Fruit fly (Drosophila melanogaster) whole organism, embryonic: ENCODE results near the gene CG5909.
A peak's percentile ranks its signal among the peaks of the same experiment; 100 is the strongest.

Source experiments
- Antp ChIP-seq: fragments of 200-800 bp; sonication (Bioruptor generic); optimal IDR thresholded peaks from 3 replicates; lab custom pipeline; 2016; ENCODE audit warnings: missing biosample characterization, missing genetic modification characterization
- Asciz ChIP-seq: fragments of 200-800 bp; sonication (Bioruptor generic); optimal IDR thresholded peaks from 2 replicates; lab custom pipeline; 2017; ENCODE audit warnings: missing biosample characterization, mild to moderate bottlenecking, missing genetic modification characterization, missing genetic modification reagents
- Atf-2 ChIP-seq: fragments of 200-800 bp; sonication (Bioruptor generic); optimal IDR thresholded peaks from 2 replicates; lab custom pipeline; 2016; ENCODE audit warnings: missing biosample characterization, missing genetic modification characterization
- Bdp1 ChIP-seq: fragments of 200-800 bp; sonication (Bioruptor generic); optimal IDR thresholded peaks from 3 replicates; lab custom pipeline; 2016; ENCODE audit warnings: missing biosample characterization, missing genetic modification characterization
- CG10147 ChIP-seq: fragments of 200-800 bp; sonication (Bioruptor generic); optimal IDR thresholded peaks from 2 replicates; lab custom pipeline; 2019; ENCODE audit warnings: missing biosample characterization, mild to moderate bottlenecking, missing genetic modification characterization, moderate library complexity
- CG10959 ChIP-seq: fragments of 200-800 bp; sonication (Bioruptor generic); IDR thresholded peaks from 2 replicates; pipeline ENCODE4 v1.3.6; 2022; ENCODE audit warnings: missing biosample characterization, missing genetic modification characterization
- CG12769 ChIP-seq: fragments of 200-800 bp; sonication (Bioruptor generic); optimal IDR thresholded peaks from 2 replicates; lab custom pipeline; 2019; ENCODE audit warnings: missing biosample characterization, mild to moderate bottlenecking, missing genetic modification characterization, moderate library complexity
- CG13894 ChIP-seq: fragments of 200-800 bp; sonication (Bioruptor generic); optimal IDR thresholded peaks from 3 replicates; lab custom pipeline; 2018; ENCODE audit warnings: missing biosample characterization, mild to moderate bottlenecking, missing genetic modification characterization, moderate library complexity
- CG14014 ChIP-seq: fragments of 200-800 bp; sonication (Bioruptor generic); IDR thresholded peaks from 2 replicates; pipeline ENCODE4 v1.3.6; 2022; ENCODE audit warnings: missing biosample characterization, missing genetic modification characterization
- CG14050 ChIP-seq: fragments of 200-800 bp; sonication (Bioruptor generic); IDR thresholded peaks from 3 replicates; pipeline ENCODE4 v1.3.6; 2022; ENCODE audit warnings: missing biosample characterization, missing genetic modification characterization
- CG2875 ChIP-seq: fragments of 200-800 bp; sonication (Bioruptor generic); optimal IDR thresholded peaks from 2 replicates; lab custom pipeline; 2017; ENCODE audit warnings: missing biosample characterization, mild to moderate bottlenecking, missing genetic modification characterization, missing genetic modification reagents
- CG2889 ChIP-seq: fragments of 200-800 bp; sonication (Bioruptor generic); IDR thresholded peaks from 3 replicates; pipeline ENCODE4 v1.3.6; 2022; ENCODE audit warnings: missing biosample characterization, missing genetic modification characterization
- CG30403 ChIP-seq: fragments of 200-800 bp; sonication (Bioruptor generic); optimal IDR thresholded peaks from 3 replicates; lab custom pipeline; 2016; ENCODE audit warnings: missing biosample characterization, missing genetic modification characterization
- CG32532 ChIP-seq: fragments of 200-800 bp; sonication (Bioruptor generic); IDR thresholded peaks from 2 replicates; pipeline ENCODE4 v1.3.6; 2022; ENCODE audit warnings: missing biosample characterization, missing genetic modification characterization
- CG4404 ChIP-seq: fragments of 200-800 bp; sonication (Bioruptor generic); IDR thresholded peaks from 2 replicates; pipeline ENCODE4 v1.3.6; 2022; ENCODE audit warnings: missing biosample characterization, missing genetic modification characterization
- CG4707 ChIP-seq: fragments of 200-800 bp; sonication (Bioruptor generic); optimal IDR thresholded peaks from 2 replicates; lab custom pipeline; 2018; ENCODE audit warnings: missing biosample characterization, mild to moderate bottlenecking, missing genetic modification characterization, moderate library complexity
- CG6765 ChIP-seq: fragments of 200-800 bp; sonication (Bioruptor generic); optimal IDR thresholded peaks from 3 replicates; lab custom pipeline; 2017; ENCODE audit warnings: missing biosample characterization, mild to moderate bottlenecking, missing genetic modification characterization
- CG9215 ChIP-seq: fragments of 200-800 bp; sonication (Bioruptor generic); IDR thresholded peaks from 2 replicates; pipeline ENCODE4 v1.3.6; 2022; ENCODE audit warnings: missing biosample characterization, missing genetic modification characterization
- Dip2 ChIP-seq: fragments of 200-800 bp; sonication (Bioruptor generic); IDR thresholded peaks from 2 replicates; pipeline ENCODE4 v1.3.6; 2022; ENCODE audit warnings: missing biosample characterization, missing genetic modification characterization
- Ets97D ChIP-seq: fragments of 200-800 bp; sonication (Bioruptor generic); optimal IDR thresholded peaks from 3 replicates; lab custom pipeline; 2016; ENCODE audit warnings: missing biosample characterization, missing genetic modification characterization
- Fer1 ChIP-seq: fragments of 200-800 bp; sonication (Bioruptor generic); optimal IDR thresholded peaks from 2 replicates; lab custom pipeline; 2017; ENCODE audit warnings: missing biosample characterization, mild to moderate bottlenecking, missing genetic modification characterization
- Fer2 ChIP-seq: fragments of 200-800 bp; sonication (Bioruptor generic); optimal IDR thresholded peaks from 2 replicates; lab custom pipeline; 2018; ENCODE audit warnings: missing biosample characterization, mild to moderate bottlenecking, missing genetic modification characterization, moderate library complexity
- Hand ChIP-seq: fragments of 200-800 bp; sonication (Bioruptor generic); optimal IDR thresholded peaks from 2 replicates; lab custom pipeline; 2017; ENCODE audit warnings: mild to moderate bottlenecking, missing biosample characterization, missing genetic modification reagents, missing genetic modification characterization
- MESR4 ChIP-seq: fragments of 200-800 bp; sonication (Bioruptor generic); optimal IDR thresholded peaks from 2 replicates; lab custom pipeline; 2018; ENCODE audit warnings: missing biosample characterization, mild to moderate bottlenecking, missing genetic modification characterization, moderate library complexity
- Myb ChIP-seq: fragments of 200-800 bp; sonication (Bioruptor generic); optimal IDR thresholded peaks from 2 replicates; lab custom pipeline; 2016; ENCODE audit warnings: missing biosample characterization, missing genetic modification characterization
- PHDP ChIP-seq: fragments of 200-800 bp; sonication (Bioruptor generic); optimal IDR thresholded peaks from 3 replicates; lab custom pipeline; 2018; ENCODE audit warnings: missing biosample characterization, mild to moderate bottlenecking, missing genetic modification characterization, moderate library complexity
- Rfx ChIP-seq: fragments of 200-800 bp; sonication (Bioruptor generic); IDR thresholded peaks from 2 replicates; pipeline ENCODE4 v1.3.6; 2022; ENCODE audit warnings: missing biosample characterization, missing genetic modification characterization
- ara ChIP-seq: fragments of 200-800 bp; sonication (Bioruptor generic); IDR thresholded peaks from 2 replicates; pipeline ENCODE4 v1.3.6; 2022; ENCODE audit warnings: missing biosample characterization, missing genetic modification characterization
- bsh ChIP-seq, 2 experiments: fragments of 200-800 bp; sonication (Bioruptor generic); optimal IDR thresholded peaks; 2 replicates each; lab custom pipeline; 2017 to 2018; ENCODE audit warnings: mild to moderate bottlenecking in 2 of 2, missing biosample characterization in 2 of 2, missing genetic modification characterization in 2 of 2, moderate library complexity in 1 of 2
- cas ChIP-seq: fragments of 200-800 bp; sonication (Bioruptor generic); IDR thresholded peaks from 2 replicates; pipeline ENCODE4 v1.3.6; 2022; ENCODE audit warnings: missing biosample characterization, missing genetic modification characterization
- ci ChIP-seq: fragments of 200-800 bp; sonication (Bioruptor generic); IDR thresholded peaks from 3 replicates; pipeline ENCODE4 v1.3.6; 2022; ENCODE audit warnings: missing biosample characterization, missing genetic modification characterization
- crp ChIP-seq, 2 experiments: fragments of 200-800 bp; sonication (Bioruptor generic); optimal IDR thresholded peaks; 2 replicates in 1 of 2; 3 replicates in 1 of 2; lab custom pipeline; 2017; ENCODE audit warnings: missing biosample characterization in 2 of 2, missing genetic modification characterization in 2 of 2, mild to moderate bottlenecking in 1 of 2, moderate library complexity in 1 of 2
- da ChIP-seq: fragments of 200-800 bp; sonication (Bioruptor generic); optimal IDR thresholded peaks from 2 replicates; lab custom pipeline; 2016; ENCODE audit warnings: missing biosample characterization, missing genetic modification characterization
- dimm ChIP-seq: fragments of 200-800 bp; sonication (Bioruptor generic); IDR thresholded peaks from 2 replicates; pipeline ENCODE4 v1.3.6; 2022; ENCODE audit warnings: missing biosample characterization, missing genetic modification characterization
- eve ChIP-seq, 2 experiments: fragments of >200 bp; optimal IDR thresholded peaks; 2 replicates each; lab custom pipeline; 2017; ENCODE audit warnings: missing biosample characterization in 2 of 2, missing genetic modification characterization in 2 of 2
- eyg ChIP-seq: fragments of 200-800 bp; sonication (Bioruptor generic); optimal IDR thresholded peaks from 3 replicates; lab custom pipeline; 2016; ENCODE audit warnings: missing biosample characterization, missing genetic modification characterization
- fd3F ChIP-seq: fragments of 200-800 bp; sonication (Bioruptor generic); optimal IDR thresholded peaks from 2 replicates; lab custom pipeline; 2018; ENCODE audit warnings: missing biosample characterization, mild to moderate bottlenecking, missing genetic modification characterization, moderate library complexity
- gro ChIP-seq: fragments of 200-800 bp; sonication (Bioruptor generic); optimal IDR thresholded peaks from 2 replicates; lab custom pipeline; 2016; ENCODE audit warnings: missing biosample characterization, missing genetic modification characterization
- hb ChIP-seq: fragments of 200-800 bp; sonication (Bioruptor generic); IDR thresholded peaks from 3 replicates; pipeline ENCODE4 v1.3.6; 2022; ENCODE audit warnings: missing biosample characterization, missing genetic modification characterization; ENCODE audit not compliant: partially characterized antibody
- ind ChIP-seq: fragments of 200-800 bp; sonication (Bioruptor generic); optimal IDR thresholded peaks from 3 replicates; lab custom pipeline; 2016; ENCODE audit warnings: missing biosample characterization, missing genetic modification characterization
- insv ChIP-seq, 2 experiments: fragments of 200-800 bp; sonication (Bioruptor generic); optimal IDR thresholded peaks; 3 replicates each; lab custom pipeline; 2016 to 2018; ENCODE audit warnings: missing biosample characterization in 2 of 2, missing genetic modification characterization in 2 of 2
- klu ChIP-seq: fragments of 200-800 bp; sonication (Bioruptor generic); IDR thresholded peaks from 2 replicates; pipeline ENCODE4 v1.3.6; 2022; ENCODE audit warnings: missing biosample characterization, missing genetic modification characterization
- sens-2 ChIP-seq: fragments of 200-800 bp; sonication (Bioruptor generic); IDR thresholded peaks from 2 replicates; pipeline ENCODE4 v1.3.6; 2022; ENCODE audit warnings: missing biosample characterization, missing genetic modification characterization
- tup ChIP-seq: fragments of 200-800 bp; sonication (Bioruptor generic); optimal IDR thresholded peaks from 2 replicates; lab custom pipeline; 2016; ENCODE audit warnings: missing biosample characterization, mild to moderate bottlenecking, missing genetic modification characterization, moderate library complexity
- twi ChIP-seq: fragments of 200-800 bp; optimal IDR thresholded peaks from 2 replicates; lab custom pipeline; 2019; ENCODE audit warnings: missing biosample characterization, mild to moderate bottlenecking, missing genetic modification characterization, moderate library complexity
- usp ChIP-seq: fragments of >200 bp; optimal IDR thresholded peaks from 2 replicates; lab custom pipeline; 2017; ENCODE audit warnings: missing biosample characterization, missing genetic modification characterization
- wek ChIP-seq: fragments of 200-800 bp; sonication (Bioruptor generic); optimal IDR thresholded peaks from 3 replicates; lab custom pipeline; 2018; ENCODE audit warnings: missing biosample characterization, mild to moderate bottlenecking, missing genetic modification characterization, moderate library complexity
- z ChIP-seq: fragments of 200-800 bp; sonication (Bioruptor generic); IDR thresholded peaks from 3 replicates; pipeline ENCODE4 v1.3.6; 2022; ENCODE audit warnings: missing biosample characterization, missing genetic modification characterization
- zen2 ChIP-seq: fragments of 200-800 bp; sonication (Bioruptor generic); IDR thresholded peaks from 3 replicates; pipeline ENCODE4 v1.3.6; 2022; ENCODE audit warnings: missing biosample characterization, missing genetic modification characterization; ENCODE audit not compliant: partially characterized antibody

CG5909 gene

dm6 chr3R:27152129-27152968, 8.6 kb upstream of the CG5909 start (continued):
- no peak for TF ChIP-seq CG10959 (GFP tag; lab: Robert Waterston, UW)
- TF ChIP-seq Myb (GFP tag; lab: Kevin White, UChicago), result peak; percentile 49
- TF ChIP-seq klu (GFP tag; lab: Robert Waterston, UW), result no peak
- peak in 1 of 2 experiments; percentile 55 for TF ChIP-seq insv (GFP tag; optimal IDR thresholded peaks at IDR 0.05; lab: Kevin White, UChicago)
- 0 out of 3 replicates have a peak, but pooled peaks have one; percentile 11 for TF ChIP-seq CG2889 (GFP tag; lab: Robert Waterston, UW)
- TF ChIP-seq eve (GFP tag; optimal IDR thresholded peaks at IDR 0.05; lab: Kevin White, UChicago), result no peak
- peak; percentile 50 for TF ChIP-seq CG32532 (GFP tag; lab: Robert Waterston, UW)
- TF ChIP-seq Antp (GFP tag; lab: Kevin White, UChicago), result no peak
- TF ChIP-seq ci (GFP tag; lab: Robert Waterston, UW), result no peak
- TF ChIP-seq CG14014 (GFP tag; lab: Robert Waterston, UW), result 0 out of 2 replicates have a peak, but pooled peaks have one; percentile 39
- no peak for TF ChIP-seq sens-2 (GFP tag; lab: Robert Waterston, UW)
- peak; percentile 25 for TF ChIP-seq ind
- no peak for TF ChIP-seq Atf-2
- TF ChIP-seq Rfx (GFP tag; lab: Robert Waterston, UW), result peak; percentile 70
- no peak for TF ChIP-seq CG4404 (GFP tag; lab: Robert Waterston, UW)
- no peak for TF ChIP-seq tup (GFP tag; lab: Kevin White, UChicago)
- TF ChIP-seq CG6765 (GFP tag; lab: Kevin White, UChicago), result no peak
- peak; percentile 24 for TF ChIP-seq CG30403
- TF ChIP-seq CG10147, result peak; percentile 49
- TF ChIP-seq CG12769 (tag; lab: Kevin White, UChicago), result no peak
- peak in 1 of 2 experiments; percentile 63 for TF ChIP-seq bsh (GFP tag; optimal IDR thresholded peaks at IDR 0.05; lab: Kevin White, UChicago)
- TF ChIP-seq Dip2 (GFP tag; lab: Robert Waterston, UW), result no peak
- no peak for TF ChIP-seq MESR4 (GFP tag; lab: Kevin White, UChicago)
- TF ChIP-seq Fer2 (tag; lab: Kevin White, UChicago), result peak; percentile 26
- peak; percentile 43 for TF ChIP-seq fd3F
- TF ChIP-seq wek, result no peak
- TF ChIP-seq usp (GFP tag; lab: Kevin White, UChicago), result no peak
- TF ChIP-seq Bdp1 (GFP tag; lab: Kevin White, UChicago), result no peak
- peak; percentile 23 for TF ChIP-seq Fer1 (GFP tag; lab: Kevin White, UChicago)
- TF ChIP-seq z (GFP tag; lab: Robert Waterston, UW), result no peak
- TF ChIP-seq Asciz (GFP tag; lab: Kevin White, UChicago), result peak; percentile 33
- TF ChIP-seq cas (GFP tag; lab: Robert Waterston, UW), result no peak
- no peak for TF ChIP-seq CG13894
- TF ChIP-seq hb (GFP tag; lab: Robert Waterston, UW), result no peak
- no peak for TF ChIP-seq CG4707
- no peak for TF ChIP-seq eyg
- TF ChIP-seq CG9215 (GFP tag; lab: Robert Waterston, UW), result peak; percentile 56
- TF ChIP-seq CG14050, result no peak
- TF ChIP-seq Ets97D (GFP tag; lab: Kevin White, UChicago), result no peak
- TF ChIP-seq PHDP (tag; lab: Kevin White, UChicago), result peak; percentile 70
- TF ChIP-seq ara (GFP tag; lab: Robert Waterston, UW), result no peak
- no peak for TF ChIP-seq CG2875
- no peak for TF ChIP-seq dimm (GFP tag; lab: Robert Waterston, UW)
- no peak for TF ChIP-seq da (GFP tag; lab: Kevin White, UChicago)
- TF ChIP-seq twi (tag; lab: Kevin White, UChicago), result peak; percentile 18
- no peak for TF ChIP-seq gro (GFP tag; lab: Kevin White, UChicago)
- peak in 1 of 2 experiments; percentile 63 for TF ChIP-seq crp (GFP tag; optimal IDR thresholded peaks at IDR 0.05; lab: Kevin White, UChicago)
- TF ChIP-seq zen2, result no peak
- TF ChIP-seq Hand (GFP tag; lab: Kevin White, UChicago), result no peak
